Worm (Caenorhabditis elegans): ENCODE data around the gene irld-65.

irld-65 gene

DNA sequence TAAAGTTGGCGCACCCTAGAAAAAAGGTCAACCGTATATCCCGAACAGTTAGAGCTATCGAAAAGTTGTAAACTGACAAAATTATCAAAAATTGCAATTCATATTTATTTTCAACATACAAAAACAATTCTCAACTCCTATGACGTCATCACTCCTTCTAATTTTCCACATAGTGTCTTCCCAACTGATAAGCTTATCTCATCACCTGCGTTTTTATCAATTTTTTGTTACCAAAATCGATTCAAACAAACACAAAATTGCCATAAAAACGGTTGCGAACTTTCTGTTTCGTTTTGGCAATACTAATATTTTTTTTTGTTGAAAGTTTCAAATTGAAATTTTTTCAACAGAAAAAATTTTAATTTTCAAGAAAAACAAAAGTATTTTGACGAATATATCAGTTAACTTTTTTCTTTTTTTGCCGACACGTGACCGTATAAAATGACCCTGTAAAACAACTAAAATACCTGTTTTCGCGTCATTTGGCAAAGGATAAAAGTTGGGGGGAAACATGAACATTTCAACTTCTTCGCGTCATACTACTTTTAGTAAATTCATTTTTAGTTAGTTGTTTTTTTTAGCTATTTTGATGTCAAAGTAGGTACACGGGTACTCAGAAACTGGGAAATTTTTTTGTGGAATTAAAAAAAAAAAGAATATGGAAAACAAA is 37.9 kb upstream of the irld-65 start:
- TF ChIP-seq tra-1 (GFP tag; IDR thresholded peaks at IDR 0.05) (no peak), mxl-3 (GFP tag; optimal IDR thresholded peaks at IDR 0.05) (peak; percentile 2), hmg-1.1 (GFP tag; IDR thresholded peaks at IDR 0.05) (no peak), daf-16 (GFP tag; optimal IDR thresholded peaks at IDR 0.05) (no peak), daf-16 (tag; optimal IDR thresholded peaks at IDR 0.05) (peak; percentile 84), Y5F2A.4 (GFP tag; optimal IDR thresholded peaks at IDR 0.05) (no peak), daf-12 (tag; optimal IDR thresholded peaks at IDR 0.05) (no peak), pha-4 (GFP tag; IDR thresholded peaks at IDR 0.05) (no peak), pha-4 (tag; optimal IDR thresholded peaks at IDR 0.05) (no peak), F44E2.7 (GFP tag; IDR thresholded peaks at IDR 0.05) (no peak), T20F7.1 (GFP tag; optimal IDR thresholded peaks at IDR 0.05) (peak; percentile 14), mdt-29 (GFP tag; IDR thresholded peaks at IDR 0.05) (no peak), nhr-111 (GFP tag; optimal IDR thresholded peaks at IDR 0.05) (no peak), zag-1 (tag; optimal IDR thresholded peaks at IDR 0.05) (no peak), gei-8 (GFP tag; optimal IDR thresholded peaks at IDR 0.05) (no peak), php-3 (GFP tag; IDR thresholded peaks at IDR 0.05) (peak; percentile 39; the same call in 1 of the 2 replicates), nhr-28 (tag; optimal IDR thresholded peaks at IDR 0.05) (peak; percentile 70), hlh-11 (tag; optimal IDR thresholded peaks at IDR 0.05) (peak; percentile 77), mes-2 (tag; optimal IDR thresholded peaks at IDR 0.05; ENCODE audit: poor library complexity, severe bottlenecking) (peak; percentile 26), ceh-62 (tag; optimal IDR thresholded peaks at IDR 0.05) (no peak), lin-1 (GFP tag; IDR thresholded peaks at IDR 0.05) (0 out of 2 replicates have a peak, but pooled peaks have one; percentile 38), lsy-2 (tag; optimal IDR thresholded peaks at IDR 0.05) (peak in 1 of 2 experiments; percentile 4), dve-1 (tag; optimal IDR thresholded peaks at IDR 0.05; ENCODE audit: insufficient read depth) (peak; percentile 84), lin-39 (tag; optimal IDR thresholded peaks at IDR 0.05) (no peak), F10B5.3 (tag; optimal IDR thresholded peaks at IDR 0.05) (no peak), dpl-1 (GFP tag; optimal IDR thresholded peaks at IDR 0.05) (peak; percentile 3), aha-1 (tag) (peak; percentile 38), ZK337.2 (GFP tag; IDR thresholded peaks at IDR 0.05) (no peak), hlh-30 (tag; optimal IDR thresholded peaks at IDR 0.05; ENCODE audit: insufficient read depth) (peak; percentile 18), Y105C5A.15 (GFP tag; IDR thresholded peaks at IDR 0.05) (no peak), lin-13 (GFP tag; optimal IDR thresholded peaks at IDR 0.05) (peak; percentile 2), pqm-1 (tag; optimal IDR thresholded peaks at IDR 0.05) (peak; percentile 89), mep-1 (tag; optimal IDR thresholded peaks at IDR 0.05) (peak; percentile 37), dmd-6 (GFP tag; IDR thresholded peaks at IDR 0.05) (peak; percentile 89), sdz-12 (GFP tag; optimal IDR thresholded peaks at IDR 0.05) (no peak), nhr-77 (tag; optimal IDR thresholded peaks at IDR 0.05) (peak; percentile 65), mdl-1 (tag; optimal IDR thresholded peaks at IDR 0.05) (peak in 1 of 2 experiments; percentile 12), ces-1 (GFP tag; optimal IDR thresholded peaks at IDR 0.05) (no peak), rbr-2 (tag; optimal IDR thresholded peaks at IDR 0.05) (no peak)

DNA sequence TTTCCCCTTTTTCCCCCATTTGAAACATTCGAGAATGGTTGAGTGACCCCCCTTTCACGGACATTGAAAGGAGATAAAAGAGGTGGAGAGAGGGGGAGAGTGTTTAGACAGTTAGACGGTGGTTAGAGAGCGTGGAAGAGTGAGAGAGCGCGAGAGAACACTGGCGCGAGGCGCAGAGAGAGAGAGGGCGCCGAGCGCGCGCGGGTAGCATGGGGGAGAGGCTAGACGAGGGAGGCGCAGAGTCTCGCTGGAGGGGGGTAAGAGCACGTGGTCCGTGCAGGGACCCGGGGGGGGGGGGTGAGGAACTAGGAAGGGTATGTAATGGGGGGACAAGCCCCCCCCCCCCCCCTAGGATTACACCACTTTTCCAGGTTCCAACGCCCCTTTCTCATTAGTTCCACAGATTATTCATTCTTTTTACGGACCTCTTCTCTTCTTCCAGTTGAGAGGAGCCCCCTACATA is 36.2 kb upstream of the irld-65 start:
- TF ChIP-seq mes-2 (tag; optimal IDR thresholded peaks at IDR 0.05; ENCODE audit: poor library complexity, severe bottlenecking) (peak; percentile 76), lin-38 (GFP tag; IDR thresholded peaks at IDR 0.05) (peak; percentile 80), pha-4 (GFP tag; IDR thresholded peaks at IDR 0.05) (peak; percentile 100), pha-4 (tag; optimal IDR thresholded peaks at IDR 0.05) (peak; percentile 2), D1046.2 (GFP tag; IDR thresholded peaks at IDR 0.05) (peak; percentile 83; the same call in 1 of the 2 replicates), unc-62 (GFP tag; optimal IDR thresholded peaks at IDR 0.05 in 1 of 2) (peak in 1 of 2 experiments; percentile 49), unc-62 (tag; optimal IDR thresholded peaks at IDR 0.05) (no peak), gei-8 (GFP tag; optimal IDR thresholded peaks at IDR 0.05) (peak; percentile 98), nhr-11 (tag; optimal IDR thresholded peaks at IDR 0.05) (peak; percentile 90), sdz-12 (GFP tag; optimal IDR thresholded peaks at IDR 0.05) (peak; percentile 77), zag-1 (tag; optimal IDR thresholded peaks at IDR 0.05) (peak; percentile 54), lin-1 (GFP tag; IDR thresholded peaks at IDR 0.05) (peak; percentile 97), skn-1 (tag; optimal IDR thresholded peaks at IDR 0.05) (peak; percentile 35), set-16 (GFP tag; IDR thresholded peaks at IDR 0.05) (peak; percentile 100), daf-19 (GFP tag; conservative IDR thresholded peaks at IDR 0.05) (no peak), nhr-25 (tag; optimal IDR thresholded peaks at IDR 0.05; ENCODE audit: borderline replicate concordance, insufficient read depth) (peak; percentile 93), lin-15B (tag; optimal IDR thresholded peaks at IDR 0.05) (no peak), ama-1 (optimal IDR thresholded peaks at IDR 0.05) (peak; percentile 41), egl-27 (tag; optimal IDR thresholded peaks at IDR 0.05) (no peak)
